Worm (Caenorhabditis elegans) whole organism, midembryonic: ENCODE measurements around the gene T05H10.4.

Experiments used
- T22C8.4 ChIP-seq: fragments of 200-800 bp; sonication (Bioruptor generic); IDR thresholded peaks from 2 replicates; pipeline ENCODE4 v1.3.6; 2022; ENCODE audit warnings: missing genetic modification characterization, missing compliant biosample characterization
- flt-1 ChIP-seq: fragments of 200-800 bp; sonication (Bioruptor generic); IDR thresholded peaks from 2 replicates; pipeline ENCODE4 v1.3.6; 2022; ENCODE audit warnings: missing genetic modification characterization, missing compliant biosample characterization
- klf-2 ChIP-seq: fragments of 200-800 bp; sonication (Bioruptor generic); conservative IDR thresholded peaks from 2 replicates; pipeline ENCODE4 v1.3.6; 2022; ENCODE audit warnings: missing genetic modification reagents, missing genetic modification characterization, missing compliant biosample characterization
- ref-1 ChIP-seq: fragments of 200-800 bp; sonication (Bioruptor generic); conservative IDR thresholded peaks from 2 replicates; pipeline ENCODE4 v1.3.6; 2022; ENCODE audit warnings: missing genetic modification reagents, missing genetic modification characterization, missing compliant biosample characterization
- tab-1 ChIP-seq: fragments of 200-800 bp; sonication (Bioruptor generic); IDR thresholded peaks from 2 replicates; pipeline ENCODE4 v1.3.6; 2022; ENCODE audit warnings: missing genetic modification characterization, missing compliant biosample characterization
- ztf-23 ChIP-seq: fragments of 200-800 bp; sonication (Bioruptor generic); IDR thresholded peaks from 2 replicates; pipeline ENCODE4 v1.3.6; 2022; ENCODE audit warnings: missing genetic modification reagents, missing genetic modification characterization, missing compliant biosample characterization
- ztf-29 ChIP-seq: fragments of 200-800 bp; sonication (Bioruptor generic); IDR thresholded peaks from 2 replicates; pipeline ENCODE4 v1.3.6; 2022; ENCODE audit warnings: missing genetic modification reagents, missing genetic modification characterization, missing compliant biosample characterization

ce11 chrII:8062334-8062791 is 9.4 kb downstream of the T05H10.4 start, which contains the start of gene ufd-2:
- TF ChIP-seq ztf-23 (GFP tag; lab: Robert Waterston, UW) = no peak
- no peak for TF ChIP-seq ztf-29 (GFP tag; lab: Robert Waterston, UW)
- TF ChIP-seq klf-2 (GFP tag; lab: Robert Waterston, UW) = no peak
- TF ChIP-seq T22C8.4 = no peak
- no peak for TF ChIP-seq tab-1
- no peak for TF ChIP-seq flt-1
- no peak for TF ChIP-seq ref-1 (GFP tag; lab: Robert Waterston, UW)
